Fruit fly (Drosophila melanogaster) Kc167 (cell line): ENCODE results near the gene Myb.

Source experiments
- Myc ChIP-seq: fragments of >200 bp; optimal IDR thresholded peaks from 2 replicates; lab custom pipeline; 2017; ENCODE audit warnings: missing external identifiers
- Sin3A ChIP-seq: fragments of >200 bp; optimal IDR thresholded peaks from 2 replicates; lab custom pipeline; 2018; ENCODE audit warnings: missing external identifiers
- insv ChIP-seq: fragments of >200 bp; optimal IDR thresholded peaks from 3 replicates; lab custom pipeline; 2018; ENCODE audit warnings: missing external identifiers
- ttk ChIP-seq: sonication (Bioruptor generic); optimal IDR thresholded peaks from 2 replicates; lab custom pipeline; 2017; ENCODE audit warnings: missing external identifiers

DNA sequence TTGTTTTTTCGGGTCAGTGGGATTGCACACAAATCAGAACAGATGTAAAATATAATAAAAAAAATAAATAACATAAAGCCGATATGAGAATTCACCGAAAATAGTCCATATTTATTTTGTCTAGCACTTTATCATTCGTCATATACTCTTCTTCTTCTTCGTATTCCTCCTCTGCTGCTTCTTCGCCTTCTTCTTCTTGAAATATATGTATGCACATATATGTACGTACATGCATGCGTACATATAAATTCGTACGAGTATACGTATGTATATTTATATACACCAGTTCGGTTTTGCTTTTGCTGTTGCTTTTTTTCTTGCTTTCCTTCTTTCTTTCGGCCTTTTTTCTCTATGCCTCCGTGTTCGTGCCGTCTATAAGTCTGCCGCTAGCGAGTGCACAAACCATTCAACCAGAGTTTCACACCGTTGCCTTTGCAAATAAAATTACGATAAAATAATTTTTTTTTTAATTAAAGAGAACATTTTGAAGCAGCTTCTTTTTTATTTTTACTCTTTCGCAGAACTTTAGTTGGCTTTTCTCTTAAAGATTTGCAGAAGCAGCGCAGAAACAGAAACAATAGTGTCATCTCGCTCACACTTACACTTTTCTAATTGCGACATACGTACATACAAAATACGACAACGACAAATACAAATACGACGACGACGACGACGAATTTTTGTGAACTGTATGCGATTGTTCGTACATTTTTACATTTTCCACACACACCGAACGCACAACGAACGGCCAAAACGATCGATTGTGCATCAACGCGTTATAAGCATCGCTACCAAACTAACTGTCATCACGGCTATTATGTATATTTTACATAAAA, 29.0 kb upstream of the Myb start:
- TF ChIP-seq Myc (lab: Kevin White, UChicago) = no peak
- no peak for TF ChIP-seq ttk (lab: Kevin White, UChicago)
- no peak for TF ChIP-seq Sin3A (lab: Kevin White, UChicago)
- no peak for TF ChIP-seq insv (lab: Kevin White, UChicago)
